Fruit fly (Drosophila melanogaster) whole organism, adult: ENCODE results near the gene CG7860.

Experiments used
- CG12768 ChIP-seq: fragments of 200-800 bp; sonication (Bioruptor generic); optimal IDR thresholded peaks from 2 replicates; lab custom pipeline; 2017; ENCODE audit warnings: missing biosample characterization, missing genetic modification characterization, mild to moderate bottlenecking, moderate library complexity, missing genetic modification reagents
- CG7045 ChIP-seq: fragments of 200-800 bp; sonication (Bioruptor generic); optimal IDR thresholded peaks from 2 replicates; lab custom pipeline; 2017; ENCODE audit warnings: missing biosample characterization, mild to moderate bottlenecking, missing genetic modification characterization
- Hr96 ChIP-seq: fragments of 200-800 bp; sonication (Bioruptor generic); optimal IDR thresholded peaks from 2 replicates; lab custom pipeline; 2016; ENCODE audit warnings: missing biosample characterization, missing genetic modification characterization
- Mnt ChIP-seq: fragments of 200-800 bp; sonication (Bioruptor generic); optimal IDR thresholded peaks from 2 replicates; lab custom pipeline; 2016; ENCODE audit warnings: missing biosample characterization, mild to moderate bottlenecking, missing genetic modification characterization

DNA sequence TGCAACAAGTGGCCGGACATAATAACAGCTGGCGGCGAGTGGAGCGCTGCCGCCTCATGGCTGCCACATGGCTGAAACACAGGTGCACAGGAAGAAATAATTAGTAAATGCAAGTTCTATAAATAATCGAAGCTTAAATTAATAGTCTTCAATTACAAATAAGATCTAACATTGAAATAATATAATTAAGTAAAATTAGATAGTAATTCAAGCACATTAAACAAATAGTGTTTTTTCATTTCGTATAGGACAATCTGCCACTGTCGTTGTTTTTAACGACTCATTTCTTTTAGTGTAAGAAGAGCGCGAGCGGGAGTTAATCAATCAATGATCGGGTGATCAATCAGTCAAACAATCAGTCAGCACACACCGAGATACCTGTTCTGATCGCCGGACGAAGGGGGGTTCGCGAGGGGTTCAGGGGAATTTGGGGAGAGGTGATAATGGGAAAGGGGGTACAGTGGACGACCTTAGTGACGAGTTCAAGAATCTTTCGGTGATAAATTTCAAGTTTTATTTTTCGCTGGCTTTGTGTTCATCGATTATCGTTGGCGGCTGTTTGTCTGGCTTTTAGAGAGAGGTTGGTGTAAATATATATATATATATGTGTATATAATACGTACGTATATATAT lies 28.8 kb upstream of the CG7860 start:
- TF ChIP-seq CG12768 (GFP tag; lab: Kevin White, UChicago) = no peak
- no peak for TF ChIP-seq Hr96 (GFP tag; lab: Kevin White, UChicago)
- TF ChIP-seq CG7045 (GFP tag; lab: Kevin White, UChicago) = no peak
- no peak for TF ChIP-seq Mnt (GFP tag; lab: Kevin White, UChicago)
